Fruit fly (Drosophila melanogaster): ENCODE data around the gene Lectin-galC1.
A peak's percentile ranks its signal among the peaks of the same experiment; 100 is the strongest.

The Lectin-galC1 gene

DNA sequence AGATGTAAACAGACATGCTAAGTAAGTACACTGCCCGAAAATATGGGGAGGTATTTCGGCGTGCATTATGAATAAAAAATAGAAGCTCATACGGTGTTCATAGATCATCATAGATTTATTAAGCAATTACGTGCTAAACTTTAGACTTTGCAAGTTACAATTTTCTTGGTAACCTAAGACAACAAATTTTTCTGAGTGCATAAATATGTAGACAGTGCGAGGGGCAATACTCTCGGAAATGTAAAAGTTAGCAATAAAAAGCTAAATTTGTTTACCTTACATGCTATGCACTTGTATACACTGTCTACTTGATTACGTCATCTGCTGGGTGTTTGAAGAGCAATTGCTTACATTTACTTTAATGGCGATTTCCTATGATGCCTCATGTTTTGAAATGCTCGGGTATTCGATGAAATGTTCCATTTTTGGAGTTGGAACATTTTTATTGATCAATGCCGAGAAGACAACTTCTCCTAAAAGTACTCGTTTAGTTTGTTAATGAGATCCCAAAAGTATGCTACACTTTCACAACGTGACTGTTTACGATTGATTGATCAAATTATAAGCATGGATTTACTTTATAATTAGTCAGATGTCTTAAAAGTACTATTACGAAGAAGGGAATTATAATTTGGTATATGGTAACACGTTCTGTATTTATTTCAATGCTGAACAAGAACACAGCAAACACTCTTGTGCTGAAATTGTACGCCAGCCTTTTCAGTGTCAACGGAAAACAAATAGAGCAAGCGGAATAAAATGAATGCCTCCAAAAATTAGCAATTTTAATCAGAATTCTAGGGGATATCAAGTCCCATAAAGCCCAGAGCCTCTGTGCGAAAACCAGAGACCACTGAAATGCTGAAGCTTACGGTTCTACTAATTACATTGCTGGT, at the start of gene Lectin-galC1 (continued):
- TF ChIP-seq Rfx (GFP tag; IDR thresholded peaks at IDR 0.05) = peak; percentile 84
- TF ChIP-seq Ssrp (tag; optimal IDR thresholded peaks at IDR 0.05) = peak; percentile 87
- no peak for TF ChIP-seq CG8281 (tag; optimal IDR thresholded peaks at IDR 0.05)
- peak in 1 of 3 experiments; percentile 25 for TF ChIP-seq Stat92E (GFP tag; optimal IDR thresholded peaks at IDR 0.05)
- TF ChIP-seq CG1529 (GFP tag; optimal IDR thresholded peaks at IDR 0.05) = peak; percentile 86
- peak; percentile 60 for TF ChIP-seq Sry-δ (GFP tag; optimal IDR thresholded peaks at IDR 0.05)
- no peak; the same call in 1 of the 2 replicates for TF ChIP-seq ssp (GFP tag; IDR thresholded peaks at IDR 0.05)
- no peak for TF ChIP-seq CG16779 (GFP tag; IDR thresholded peaks at IDR 0.05)
- TF ChIP-seq CG32772 (GFP tag; IDR thresholded peaks at IDR 0.05) = peak; percentile 83
- no peak for TF ChIP-seq hb (GFP tag; IDR thresholded peaks at IDR 0.05; ENCODE audit: partially characterized antibody)
- peak; percentile 90 for TF ChIP-seq CG31441 (GFP tag; IDR thresholded peaks at IDR 0.05)
- peak; percentile 80 for TF ChIP-seq HLH3B (GFP tag; IDR thresholded peaks at IDR 0.05)
- peak; percentile 70 for TF ChIP-seq CG10274 (GFP tag; optimal IDR thresholded peaks at IDR 0.05)
- TF ChIP-seq Hand (GFP tag; optimal IDR thresholded peaks at IDR 0.05) = peak; percentile 56
- TF ChIP-seq nmo (GFP tag; optimal IDR thresholded peaks at IDR 0.05) = peak; percentile 89
- TF ChIP-seq CG11695 (GFP tag; IDR thresholded peaks at IDR 0.05) = peak; percentile 82
- peak; percentile 79 for TF ChIP-seq NK7.1 (GFP tag; optimal IDR thresholded peaks at IDR 0.05)
- no peak for TF ChIP-seq h (optimal IDR thresholded peaks at IDR 0.05)
- peak; percentile 82 for TF ChIP-seq Bteb2 (GFP tag; optimal IDR thresholded peaks at IDR 0.05)
- peak; percentile 84 for TF ChIP-seq CG18619 (GFP tag; optimal IDR thresholded peaks at IDR 0.05)
- peak; percentile 49 for TF ChIP-seq sima (GFP tag; optimal IDR thresholded peaks at IDR 0.05)
- peak; percentile 24 for TF ChIP-seq exex (tag; optimal IDR thresholded peaks at IDR 0.05)
- TF ChIP-seq sqz (GFP tag; optimal IDR thresholded peaks at IDR 0.05) = peak; percentile 75
- no peak for TF ChIP-seq CG1832 (GFP tag; optimal IDR thresholded peaks at IDR 0.05)
- peak; percentile 82 for TF ChIP-seq CG10959 (GFP tag; IDR thresholded peaks at IDR 0.05)
- TF ChIP-seq gsb-n (tag; optimal IDR thresholded peaks at IDR 0.05) = peak; percentile 87
- peak; percentile 82 for TF ChIP-seq CG11456 (GFP tag; IDR thresholded peaks at IDR 0.05)
- TF ChIP-seq CG6765 (GFP tag; optimal IDR thresholded peaks at IDR 0.05) = no peak
- peak in 1 of 2 experiments; percentile 95 for TF ChIP-seq eve (GFP tag; optimal IDR thresholded peaks at IDR 0.05)
- peak; percentile 78 for TF ChIP-seq CG33213 (GFP tag; optimal IDR thresholded peaks at IDR 0.05)
- peak; percentile 88 for TF ChIP-seq seq (GFP tag; IDR thresholded peaks at IDR 0.05)
- TF ChIP-seq tll (GFP tag; optimal IDR thresholded peaks at IDR 0.05) = no peak
- no peak for TF ChIP-seq nerfin-2 (GFP tag; IDR thresholded peaks at IDR 0.05; ENCODE audit: partially characterized antibody)
- peak; percentile 45 for TF ChIP-seq CG18011 (GFP tag; optimal IDR thresholded peaks at IDR 0.05)
- peak; percentile 71; the same call in 1 of the 2 replicates for TF ChIP-seq CG6272 (GFP tag; IDR thresholded peaks at IDR 0.05)
- peak; percentile 18 for TF ChIP-seq abd-A (tag; optimal IDR thresholded peaks at IDR 0.05)
- peak; percentile 82 for TF ChIP-seq tio (GFP tag; optimal IDR thresholded peaks at IDR 0.05)
- TF ChIP-seq pum (GFP tag; optimal IDR thresholded peaks at IDR 0.05) = peak; percentile 88
- TF ChIP-seq tap (tag; optimal IDR thresholded peaks at IDR 0.05) = peak; percentile 84
- TF ChIP-seq cas (GFP tag; IDR thresholded peaks at IDR 0.05) = 0 out of 2 replicates have a peak, but pooled peaks have one; percentile 16
- TF ChIP-seq Nf-YC (tag; optimal IDR thresholded peaks at IDR 0.05) = peak; percentile 64
- TF ChIP-seq gt (GFP tag; IDR thresholded peaks at IDR 0.05) = peak; percentile 54; the same call in 1 of the 2 replicates
- TF ChIP-seq TFAM (GFP tag; optimal IDR thresholded peaks at IDR 0.05) = no peak
- peak; percentile 69; the same call in 1 of the 2 replicates for TF ChIP-seq CG11696 (GFP tag; IDR thresholded peaks at IDR 0.05)
- TF ChIP-seq CG16813 (GFP tag; IDR thresholded peaks at IDR 0.05; ENCODE audit: partially characterized antibody) = no peak
- TF ChIP-seq CG9932 (GFP tag; IDR thresholded peaks at IDR 0.05) = peak; percentile 63
- TF ChIP-seq knrl (GFP tag; IDR thresholded peaks at IDR 0.05; ENCODE audit: partially characterized antibody) = no peak
- peak; percentile 72 for TF ChIP-seq CG31224 (GFP tag; IDR thresholded peaks at IDR 0.05)

Data from whole organism, embryonic.